Fruit fly (Drosophila melanogaster): ENCODE results near the gene Deaf1.

Gene Deaf1

dm6 chr3L:19807103-19807502 is 10.9 kb upstream of the Deaf1 start, which contains the start of the genes CG14104 and Kap-alpha1 (continued):
- TF ChIP-seq Ptx1 (GFP tag; IDR thresholded peaks at IDR 0.05), result no peak
- TF ChIP-seq hb (GFP tag; IDR thresholded peaks at IDR 0.05; ENCODE audit: partially characterized antibody), result peak; percentile 49; the same call in 1 of the 3 replicates
- TF ChIP-seq exex (tag; optimal IDR thresholded peaks at IDR 0.05), result no peak
- TF ChIP-seq CG6254 (GFP tag; optimal IDR thresholded peaks at IDR 0.05), result no peak
- no peak for TF ChIP-seq bcd (GFP tag; optimal IDR thresholded peaks at IDR 0.05)
- no peak for TF ChIP-seq Camta (GFP tag; optimal IDR thresholded peaks at IDR 0.05)
- TF ChIP-seq Bteb2 (GFP tag; optimal IDR thresholded peaks at IDR 0.05), result no peak
- TF ChIP-seq gfzf (GFP tag; optimal IDR thresholded peaks at IDR 0.05), result peak; percentile 11
- no peak for TF ChIP-seq CG6654 (GFP tag; optimal IDR thresholded peaks at IDR 0.05)
- TF ChIP-seq CG30403 (GFP tag; optimal IDR thresholded peaks at IDR 0.05), result no peak
- TF ChIP-seq CG2712 (tag; optimal IDR thresholded peaks at IDR 0.05), result no peak
- TF ChIP-seq tx (GFP tag; optimal IDR thresholded peaks at IDR 0.05), result no peak
- TF ChIP-seq lov (optimal IDR thresholded peaks at IDR 0.05), result no peak
- no peak for TF ChIP-seq lov (GFP tag; IDR thresholded peaks at IDR 0.05)
- TF ChIP-seq CG11247 (GFP tag; IDR thresholded peaks at IDR 0.05), result no peak
- no peak for TF ChIP-seq crc (GFP tag; optimal IDR thresholded peaks at IDR 0.05)
- no peak for TF ChIP-seq jing (GFP tag; optimal IDR thresholded peaks at IDR 0.05)
- TF ChIP-seq cwo (GFP tag; optimal IDR thresholded peaks at IDR 0.05), result no peak
- TF ChIP-seq ewg (GFP tag; optimal IDR thresholded peaks at IDR 0.05), result no peak
- no peak for TF ChIP-seq CG12769 (tag; optimal IDR thresholded peaks at IDR 0.05)
- no peak for TF ChIP-seq CG43689 (GFP tag; IDR thresholded peaks at IDR 0.05)
- TF ChIP-seq wdn (GFP tag; IDR thresholded peaks at IDR 0.05), result no peak
- TF ChIP-seq sob (GFP tag; IDR thresholded peaks at IDR 0.05), result no peak
- no peak for TF ChIP-seq CG18011 (GFP tag; optimal IDR thresholded peaks at IDR 0.05)
- TF ChIP-seq GATAe (GFP tag; conservative IDR thresholded peaks at IDR 0.05), result no peak
- no peak for TF ChIP-seq unpg (GFP tag; optimal IDR thresholded peaks at IDR 0.05)
- TF ChIP-seq dimm (GFP tag; IDR thresholded peaks at IDR 0.05), result no peak
- TF ChIP-seq CG10959 (GFP tag; IDR thresholded peaks at IDR 0.05), result no peak
- no peak for TF ChIP-seq CG7745 (tag; optimal IDR thresholded peaks at IDR 0.05)
- TF ChIP-seq vnd (GFP tag; IDR thresholded peaks at IDR 0.05; ENCODE audit: partially characterized antibody), result peak; percentile 62
- no peak for TF ChIP-seq nerfin-1 (tag; optimal IDR thresholded peaks at IDR 0.05)
- no peak for TF ChIP-seq Nf-YB (GFP tag; optimal IDR thresholded peaks at IDR 0.05)
- no peak for TF ChIP-seq CG1647 (GFP tag; optimal IDR thresholded peaks at IDR 0.05)
- TF ChIP-seq CG34224 (GFP tag; IDR thresholded peaks at IDR 0.05; ENCODE audit: partially characterized antibody), result peak; percentile 59
- no peak for TF ChIP-seq Fer2 (tag; optimal IDR thresholded peaks at IDR 0.05)
- no peak for TF ChIP-seq CG6683 (GFP tag; optimal IDR thresholded peaks at IDR 0.05)
- no peak for TF ChIP-seq Optix (GFP tag; IDR thresholded peaks at IDR 0.05)
- no peak for TF ChIP-seq D19B (GFP tag; optimal IDR thresholded peaks at IDR 0.05)
- TF ChIP-seq MESR4 (GFP tag; optimal IDR thresholded peaks at IDR 0.05), result peak; percentile 96
- TF ChIP-seq al (GFP tag; IDR thresholded peaks at IDR 0.05), result no peak
- TF ChIP-seq Hmx (GFP tag; optimal IDR thresholded peaks at IDR 0.05), result no peak
- no peak for TF ChIP-seq peb (GFP tag; IDR thresholded peaks at IDR 0.05)
- no peak for TF ChIP-seq crol (GFP tag; IDR thresholded peaks at IDR 0.05)
- peak; percentile 48 for TF ChIP-seq E2f2 (GFP tag; IDR thresholded peaks at IDR 0.05)
- TF ChIP-seq trh (GFP tag; optimal IDR thresholded peaks at IDR 0.05), result no peak
- no peak for TF ChIP-seq repo (GFP tag; optimal IDR thresholded peaks at IDR 0.05)
- TF ChIP-seq Awh (GFP tag; IDR thresholded peaks at IDR 0.05), result no peak
- TF ChIP-seq Xrp1 (GFP tag; IDR thresholded peaks at IDR 0.05), result no peak
- no peak for TF ChIP-seq ind (GFP tag; optimal IDR thresholded peaks at IDR 0.05)
- TF ChIP-seq CG8290 (GFP tag; optimal IDR thresholded peaks at IDR 0.05), result no peak
- TF ChIP-seq CG8290 (tag; optimal IDR thresholded peaks at IDR 0.05), result no peak
- no peak for TF ChIP-seq HLH54F (GFP tag; optimal IDR thresholded peaks at IDR 0.05)
- peak; percentile 21 for TF ChIP-seq Max (GFP tag; optimal IDR thresholded peaks at IDR 0.05)

Data from whole organism, embryonic.